Worm (Caenorhabditis elegans) whole organism, L3 larva: ENCODE data around the gene rgs-5.
A peak's percentile ranks its signal among the peaks of the same experiment; 100 is the strongest.

Experiments used
- R02D3.7 ChIP-seq: fragments of 150-350 bp; optimal IDR thresholded peaks from 2 replicates; lab custom pipeline; 2014; ENCODE audit warnings: missing biosample characterization, missing genetic modification characterization
- ZK546.5 ChIP-seq: sonication (generic microtip); optimal IDR thresholded peaks from 2 replicates; lab custom pipeline; 2017; ENCODE audit warnings: missing biosample characterization, missing genetic modification characterization
- aly-2 ChIP-seq: fragments of 150-350 bp; optimal IDR thresholded peaks from 2 replicates; lab custom pipeline; 2014; ENCODE audit warnings: missing biosample characterization, missing genetic modification characterization
- ama-1 ChIP-seq: fragments of 150-350 bp; optimal IDR thresholded peaks from 2 replicates; lab custom pipeline; 2018
- ceh-9 ChIP-seq: sonication (generic microtip); optimal IDR thresholded peaks from 2 replicates; lab custom pipeline; 2018; ENCODE audit warnings: missing biosample characterization, missing genetic modification characterization
- daf-12 ChIP-seq: fragments of 150-350 bp; optimal IDR thresholded peaks from 2 replicates; lab custom pipeline; 2014; ENCODE audit warnings: missing biosample characterization, missing genetic modification reagents, missing genetic modification characterization
- egl-27 ChIP-seq: sonication (generic microtip); optimal IDR thresholded peaks from 4 replicates; lab custom pipeline; 2017; ENCODE audit warnings: missing biosample characterization, missing genetic modification reagents, missing genetic modification characterization
- egl-5 ChIP-seq: fragments of 150-350 bp; optimal IDR thresholded peaks from 2 replicates; lab custom pipeline; 2017; ENCODE audit warnings: missing biosample characterization, missing genetic modification reagents, missing genetic modification characterization, inconsistent platforms
- elt-1 ChIP-seq: fragments of 150-350 bp; optimal IDR thresholded peaks from 2 replicates; lab custom pipeline; 2014; ENCODE audit warnings: missing biosample characterization, missing genetic modification characterization
- elt-2 ChIP-seq: sonication (generic microtip); optimal IDR thresholded peaks from 2 replicates; lab custom pipeline; 2016; ENCODE audit warnings: missing genetic modification reagents, mild to moderate bottlenecking, missing genetic modification characterization, missing compliant biosample characterization
- elt-3 ChIP-seq, 3 experiments: fragments of 150-350 bp in 1 of 3; sonication (generic microtip) in 2 of 3; optimal IDR thresholded peaks; 2 replicates in 2 of 3; 4 replicates in 1 of 3; lab custom pipeline; 2014 to 2017; ENCODE audit warnings: missing biosample characterization in 3 of 3, missing genetic modification characterization in 3 of 3
- eor-1 ChIP-seq, 2 experiments: fragments of 150-350 bp; optimal IDR thresholded peaks; 2 replicates each; lab custom pipeline; 2014 to 2018; ENCODE audit warnings: missing biosample characterization in 2 of 2, missing genetic modification characterization in 2 of 2
- fkh-10 ChIP-seq: sonication (generic microtip); optimal IDR thresholded peaks from 2 replicates; lab custom pipeline; 2017; ENCODE audit warnings: missing biosample characterization, missing genetic modification reagents, missing genetic modification characterization
- fos-1 ChIP-seq: fragments of 150-350 bp; optimal IDR thresholded peaks from 2 replicates; lab custom pipeline; 2014; ENCODE audit warnings: missing biosample characterization, missing genetic modification characterization
- hmg-11 ChIP-seq: sonication (generic microtip); optimal IDR thresholded peaks from 2 replicates; lab custom pipeline; 2016; ENCODE audit warnings: missing genetic modification characterization, missing compliant biosample characterization
- lin-15B ChIP-seq: fragments of 150-350 bp; optimal IDR thresholded peaks from 2 replicates; lab custom pipeline; 2014; ENCODE audit warnings: missing biosample characterization, missing genetic modification characterization
- lin-39 ChIP-seq: fragments of 150-350 bp; optimal IDR thresholded peaks from 2 replicates; lab custom pipeline; 2018; ENCODE audit warnings: missing biosample characterization, missing genetic modification reagents, missing genetic modification characterization
- lsy-12 ChIP-seq: sonication (generic microtip); optimal IDR thresholded peaks from 2 replicates; lab custom pipeline; 2016; ENCODE audit warnings: mild to moderate bottlenecking, missing genetic modification characterization, missing compliant biosample characterization
- mml-1 ChIP-seq: fragments of 150-350 bp; sonication (generic microtip); optimal IDR thresholded peaks from 3 replicates; lab custom pipeline; 2014; ENCODE audit warnings: missing biosample characterization, missing genetic modification characterization
- nfya-1 ChIP-seq: sonication (generic microtip); optimal IDR thresholded peaks from 2 replicates; lab custom pipeline; 2017; ENCODE audit warnings: missing genetic modification characterization, mild to moderate bottlenecking, missing compliant biosample characterization, antibody characterized with exemption, moderate library complexity; ENCODE audit not compliant: insufficient read depth
- nhr-12 ChIP-seq: fragments of 150-350 bp; optimal IDR thresholded peaks from 2 replicates; lab custom pipeline; 2014; ENCODE audit warnings: missing biosample characterization, missing genetic modification characterization
- nhr-23 ChIP-seq: fragments of 150-350 bp; optimal IDR thresholded peaks from 2 replicates; lab custom pipeline; 2014; ENCODE audit warnings: missing biosample characterization, missing genetic modification reagents, missing genetic modification characterization
- nhr-237 ChIP-seq: fragments of 150-350 bp; optimal IDR thresholded peaks from 2 replicates; lab custom pipeline; 2014; ENCODE audit warnings: missing biosample characterization, missing genetic modification characterization
- nhr-25 ChIP-seq: sonication (generic microtip); optimal IDR thresholded peaks from 2 replicates; lab custom pipeline; 2017; ENCODE audit warnings: missing biosample characterization, missing genetic modification characterization
- nhr-43 ChIP-seq: sonication (generic microtip); optimal IDR thresholded peaks from 2 replicates; lab custom pipeline; 2016; ENCODE audit warnings: mild to moderate bottlenecking, missing genetic modification characterization, missing compliant biosample characterization; ENCODE audit not compliant: poor library complexity, severe bottlenecking
- nhr-67 ChIP-seq: fragments of 150-350 bp; optimal IDR thresholded peaks from 2 replicates; lab custom pipeline; 2014; ENCODE audit warnings: missing biosample characterization, missing genetic modification characterization
- nhr-76 ChIP-seq: fragments of 150-350 bp; sonication (generic microtip); optimal IDR thresholded peaks from 5 replicates; lab custom pipeline; 2014; ENCODE audit warnings: missing biosample characterization, missing genetic modification characterization
- pha-4 ChIP-seq: fragments of 150-350 bp; optimal IDR thresholded peaks from 2 replicates; lab custom pipeline; 2014; ENCODE audit warnings: missing biosample characterization, missing genetic modification reagents, missing genetic modification characterization
- pqm-1 ChIP-seq: fragments of 150-350 bp; optimal IDR thresholded peaks from 2 replicates; lab custom pipeline; 2017; ENCODE audit warnings: missing biosample characterization, missing genetic modification characterization, inconsistent platforms
- sea-2 ChIP-seq: fragments of 150-350 bp; sonication (generic microtip); optimal IDR thresholded peaks from 4 replicates; lab custom pipeline; 2014; ENCODE audit warnings: missing biosample characterization, missing genetic modification reagents, missing genetic modification characterization
- snpc-4 ChIP-seq: fragments of 150-350 bp; optimal IDR thresholded peaks from 2 replicates; lab custom pipeline; 2014; ENCODE audit warnings: missing biosample characterization, missing genetic modification characterization
- unc-62 ChIP-seq: fragments of 150-350 bp; sonication (generic microtip); optimal IDR thresholded peaks from 4 replicates; lab custom pipeline; 2014; ENCODE audit warnings: missing biosample characterization, missing genetic modification reagents, missing genetic modification characterization
- zag-1 ChIP-seq: fragments of 150-350 bp; optimal IDR thresholded peaks from 2 replicates; lab custom pipeline; 2014; ENCODE audit warnings: missing biosample characterization, missing genetic modification characterization
- ztf-11 ChIP-seq: fragments of 150-350 bp; optimal IDR thresholded peaks from 2 replicates; lab custom pipeline; 2014; ENCODE audit warnings: missing biosample characterization, missing genetic modification characterization

Gene rgs-5

ce11 chrIII:5697963-5698730, at the start of gene rgs-5, which contains the start of gene lgg-3:
rgs-5 (plus strand) TSS chrIII:5698555.
lgg-3 (minus strand) TSS chrIII:5698013.
- TF ChIP-seq eor-1 (tag; optimal IDR thresholded peaks at IDR 0.05; lab: Kevin White, UChicago): no peak
- peak; percentile 12 for TF ChIP-seq nhr-23 (tag; lab: Kevin White, UChicago)
- TF ChIP-seq elt-2 (tag; lab: Kevin White, UChicago): peak; percentile 5
- no peak for TF ChIP-seq zag-1 (tag; lab: Kevin White, UChicago)
- TF ChIP-seq ama-1 (lab: Kevin White, UChicago): no peak
- TF ChIP-seq pha-4: peak; percentile 60
- no peak for TF ChIP-seq nhr-237 (tag; lab: Kevin White, UChicago)
- peak; percentile 79 for TF ChIP-seq snpc-4 (tag; lab: Kevin White, UChicago)
- TF ChIP-seq ztf-11 (tag; lab: Kevin White, UChicago): no peak
- no peak for TF ChIP-seq ceh-9 (tag; lab: Kevin White, UChicago)
- peak; percentile 21 for TF ChIP-seq egl-5
- no peak for TF ChIP-seq unc-62 (GFP tag; lab: Kevin White, UChicago)
- TF ChIP-seq lin-39 (tag; lab: Kevin White, UChicago): peak; percentile 30
- peak; percentile 27 for TF ChIP-seq hmg-11 (tag; lab: Kevin White, UChicago)
- peak; percentile 46 for TF ChIP-seq lin-15B (tag; lab: Kevin White, UChicago)
- peak; percentile 53 for TF ChIP-seq nfya-1 (tag; lab: Kevin White, UChicago)

DNA sequence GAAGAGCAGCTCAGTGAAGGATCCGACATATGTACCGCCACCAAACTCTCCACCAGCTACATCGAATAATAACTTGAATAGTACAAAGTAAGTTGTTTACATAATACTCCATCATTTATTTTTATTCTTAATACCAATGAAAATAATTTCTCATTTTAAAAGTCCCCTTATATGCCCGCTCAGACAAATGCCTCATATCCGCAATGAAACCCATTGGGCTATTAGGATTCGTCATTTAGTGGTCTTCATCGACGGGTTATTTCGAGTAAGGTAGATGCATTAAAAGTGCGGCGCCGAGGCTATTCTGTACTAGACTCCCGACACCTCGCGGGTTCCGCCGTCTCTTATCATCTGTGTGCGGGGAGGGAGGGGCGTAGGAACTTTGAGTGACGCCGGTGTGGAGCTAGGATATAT, 44.7 kb upstream of the rgs-5 start:
- TF ChIP-seq nhr-25 (tag; lab: Kevin White, UChicago) (peak; percentile 43), pqm-1 (tag; lab: Kevin White, UChicago) (peak; percentile 49), snpc-4 (tag; lab: Kevin White, UChicago) (peak; percentile 97), nfya-1 (tag; lab: Kevin White, UChicago) (peak; percentile 19), fos-1 (tag; lab: Kevin White, UChicago) (no peak), R02D3.7 (peak; percentile 1), lin-15B (tag; lab: Kevin White, UChicago) (peak; percentile 17), elt-3 (tag; optimal IDR thresholded peaks at IDR 0.05; lab: Kevin White, UChicago) (no peak), pha-4 (peak; percentile 25), nhr-43 (tag; lab: Kevin White, UChicago) (peak; percentile 62), lsy-12 (peak; percentile 71), zag-1 (tag; lab: Kevin White, UChicago) (no peak), ama-1 (lab: Kevin White, UChicago) (peak; percentile 81), nhr-23 (tag; lab: Kevin White, UChicago) (peak; percentile 27), hmg-11 (tag; lab: Kevin White, UChicago) (peak; percentile 13), elt-2 (tag; lab: Kevin White, UChicago) (peak; percentile 31)

ce11 chrIII:5656941-5657340, 41.4 kb upstream of the rgs-5 start, which contains the start of gene sdz-21:
sdz-21 (minus strand) TSS chrIII:5657041.
- TF ChIP-seq ceh-9 (tag; lab: Kevin White, UChicago) (no peak), ama-1 (lab: Kevin White, UChicago) (no peak), unc-62 (GFP tag; lab: Kevin White, UChicago) (no peak), ZK546.5 (tag; lab: Kevin White, UChicago) (no peak), elt-2 (tag; lab: Kevin White, UChicago) (no peak), nhr-25 (tag; lab: Kevin White, UChicago) (no peak), daf-12 (no peak), elt-1 (tag; lab: Kevin White, UChicago) (no peak), aly-2 (tag; lab: Kevin White, UChicago) (no peak), fos-1 (tag; lab: Kevin White, UChicago) (no peak), nhr-12 (no peak), nfya-1 (tag; lab: Kevin White, UChicago) (no peak), nhr-237 (tag; lab: Kevin White, UChicago) (no peak), egl-27 (tag; lab: Kevin White, UChicago) (no peak), mml-1 (tag; lab: Kevin White, UChicago) (no peak), snpc-4 (tag; lab: Kevin White, UChicago) (no peak)
- TF ChIP-seq, all 47 proteins: peak for 0

DNA sequence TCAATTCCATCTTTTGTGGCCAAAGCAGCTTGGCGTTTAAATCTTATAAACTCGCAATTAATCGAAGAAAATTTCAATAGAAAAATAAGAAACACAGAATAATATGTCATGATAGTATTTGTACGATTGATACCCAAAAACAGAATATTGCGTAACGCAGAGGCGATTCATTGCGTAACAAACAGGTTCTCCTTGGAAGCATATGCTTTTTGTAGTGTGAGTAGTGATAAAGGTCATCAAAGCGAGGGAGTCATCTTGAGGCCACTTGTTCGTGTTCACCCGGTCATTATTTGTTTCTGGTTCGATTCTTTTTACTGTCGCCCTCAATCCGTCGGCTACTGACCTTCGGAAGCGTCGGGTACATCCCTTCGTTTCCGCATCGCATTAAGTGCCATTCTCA, 37.4 kb upstream of the rgs-5 start, which contains the start of gene F54E7.6:
Gene F54E7.6 (minus strand): TSS at position 110 of the 400 bp plus-strand sequence.
- TF ChIP-seq nhr-76 (no peak), daf-12 (no peak), nhr-43 (tag; lab: Kevin White, UChicago) (peak; percentile 3), sea-2 (GFP tag; lab: Kevin White, UChicago) (no peak), nhr-67 (no peak), fkh-10 (no peak), nhr-23 (tag; lab: Kevin White, UChicago) (peak; percentile 46), nhr-25 (tag; lab: Kevin White, UChicago) (peak; percentile 87)
